Fruit fly (Drosophila melanogaster): Measurements from ENCODE around the gene CG7556.

Gene CG7556

dm6 chrX:19212954-19213353 is 33.3 kb upstream of the CG7556 start, which contains the start of gene Mur18B:
Mur18B (plus strand) TSS chrX:19213254.
- TF ChIP-seq CG7045 (GFP tag; optimal IDR thresholded peaks at IDR 0.05) (no peak), Hr96 (GFP tag; optimal IDR thresholded peaks at IDR 0.05) (no peak), kay (GFP tag; ENCODE audit: borderline replicate concordance) (no peak), CG12768 (GFP tag; optimal IDR thresholded peaks at IDR 0.05) (no peak), Crg-1 (GFP tag; optimal IDR thresholded peaks at IDR 0.05) (no peak), bab1 (GFP tag; optimal IDR thresholded peaks at IDR 0.05) (no peak), CG1620 (GFP tag; optimal IDR thresholded peaks at IDR 0.05) (no peak), toe (GFP tag; optimal IDR thresholded peaks at IDR 0.05) (no peak), CG7101 (tag; optimal IDR thresholded peaks at IDR 0.05) (no peak), ovo (GFP tag; optimal IDR thresholded peaks at IDR 0.05) (no peak), Mnt (GFP tag; optimal IDR thresholded peaks at IDR 0.05) (no peak), Clk (GFP tag; optimal IDR thresholded peaks at IDR 0.05) (no peak)

dm6 chrX:19211982-19212381 is 32.4 kb upstream of the CG7556 start, which contains the start of gene CG14195:
CG14195 (minus strand) TSS chrX:19212082.
- TF ChIP-seq ovo (GFP tag; optimal IDR thresholded peaks at IDR 0.05) (no peak), Crg-1 (GFP tag; optimal IDR thresholded peaks at IDR 0.05) (no peak), toe (GFP tag; optimal IDR thresholded peaks at IDR 0.05) (no peak), cnc (optimal IDR thresholded peaks at IDR 0.05) (no peak), Mnt (GFP tag; optimal IDR thresholded peaks at IDR 0.05) (no peak), CG33017 (tag; optimal IDR thresholded peaks at IDR 0.05) (no peak), Clk (GFP tag; optimal IDR thresholded peaks at IDR 0.05) (no peak)

- TF ChIP-seq CG33017 (tag; optimal IDR thresholded peaks at IDR 0.05) (no peak), cnc (optimal IDR thresholded peaks at IDR 0.05) (no peak), cic (GFP tag; optimal IDR thresholded peaks at IDR 0.05) (no peak), tj (GFP tag; optimal IDR thresholded peaks at IDR 0.05) (peak; percentile 31), CG5204 (GFP tag; optimal IDR thresholded peaks at IDR 0.05) (no peak), CG14711 (tag; optimal IDR thresholded peaks at IDR 0.05) (no peak), ovo (GFP tag; optimal IDR thresholded peaks at IDR 0.05) (peak; percentile 77), kay (GFP tag; ENCODE audit: borderline replicate concordance) (no peak), CG7101 (tag; optimal IDR thresholded peaks at IDR 0.05) (no peak), toe (GFP tag; optimal IDR thresholded peaks at IDR 0.05) (no peak), Crg-1 (GFP tag; optimal IDR thresholded peaks at IDR 0.05) (peak; percentile 5), Hr96 (GFP tag; optimal IDR thresholded peaks at IDR 0.05) (no peak), CG7045 (GFP tag; optimal IDR thresholded peaks at IDR 0.05) (no peak), CG12768 (GFP tag; optimal IDR thresholded peaks at IDR 0.05) (no peak), bab1 (GFP tag; optimal IDR thresholded peaks at IDR 0.05) (peak; percentile 61), pad (GFP tag; optimal IDR thresholded peaks at IDR 0.05) (peak; percentile 18), CG11617 (GFP tag; optimal IDR thresholded peaks at IDR 0.05) (no peak), Clk (GFP tag; optimal IDR thresholded peaks at IDR 0.05) (no peak), Mnt (GFP tag; optimal IDR thresholded peaks at IDR 0.05) (peak; percentile 4), CG1620 (GFP tag; optimal IDR thresholded peaks at IDR 0.05) (peak; percentile 48)
Observed at dm6 chrX:19208014-19208413, 28.4 kb upstream of the CG7556 start, which contains the start of gene Ulp1. Ulp1 (minus strand) TSS chrX:19208187.

dm6 chrX:19201630-19202029 is 22.0 kb upstream of the CG7556 start, which contains the start of gene CG7990:
CG7990 (minus strand) TSS chrX:19201979.
- peak; percentile 53 for TF ChIP-seq ovo (GFP tag; optimal IDR thresholded peaks at IDR 0.05)
- no peak for TF ChIP-seq bab1 (GFP tag; optimal IDR thresholded peaks at IDR 0.05)

dm6 chrX:19193336-19193735 is 13.7 kb upstream of the CG7556 start, which contains the start of the genes CG7914 and CG14194:
CG7914 (minus strand) TSS chrX:19193448.
CG14194 (plus strand) TSS chrX:19193555.
- TF ChIP-seq Crg-1 (GFP tag; optimal IDR thresholded peaks at IDR 0.05) (no peak), ovo (GFP tag; optimal IDR thresholded peaks at IDR 0.05) (no peak), CG5204 (GFP tag; optimal IDR thresholded peaks at IDR 0.05) (no peak), cnc (optimal IDR thresholded peaks at IDR 0.05) (no peak), Mnt (GFP tag; optimal IDR thresholded peaks at IDR 0.05) (no peak), bab1 (GFP tag; optimal IDR thresholded peaks at IDR 0.05) (peak; percentile 17), toe (GFP tag; optimal IDR thresholded peaks at IDR 0.05) (no peak), CG7101 (tag; optimal IDR thresholded peaks at IDR 0.05) (peak; percentile 16), tj (GFP tag; optimal IDR thresholded peaks at IDR 0.05) (peak; percentile 1), CG14711 (tag; optimal IDR thresholded peaks at IDR 0.05) (no peak), cic (GFP tag; optimal IDR thresholded peaks at IDR 0.05) (no peak)

- TF ChIP-seq CG11617 (GFP tag; optimal IDR thresholded peaks at IDR 0.05): no peak
- TF ChIP-seq pad (GFP tag; optimal IDR thresholded peaks at IDR 0.05): no peak
- TF ChIP-seq ovo (GFP tag; optimal IDR thresholded peaks at IDR 0.05): no peak
Observed at dm6 chrX:19191597-19191996, 12.0 kb upstream of the CG7556 start.

- TF ChIP-seq CG1620 (GFP tag; optimal IDR thresholded peaks at IDR 0.05): no peak
- no peak for TF ChIP-seq ovo (GFP tag; optimal IDR thresholded peaks at IDR 0.05)
- TF ChIP-seq bab1 (GFP tag; optimal IDR thresholded peaks at IDR 0.05): no peak
- no peak for TF ChIP-seq Clk (GFP tag; optimal IDR thresholded peaks at IDR 0.05)
- no peak for TF ChIP-seq kay (GFP tag; ENCODE audit: borderline replicate concordance)
- no peak for TF ChIP-seq cic (GFP tag; optimal IDR thresholded peaks at IDR 0.05)
- no peak for TF ChIP-seq cnc (optimal IDR thresholded peaks at IDR 0.05)
- no peak for TF ChIP-seq tj (GFP tag; optimal IDR thresholded peaks at IDR 0.05)
- TF ChIP-seq CG14711 (tag; optimal IDR thresholded peaks at IDR 0.05): no peak
- TF ChIP-seq toe (GFP tag; optimal IDR thresholded peaks at IDR 0.05): no peak
- TF ChIP-seq CG33017 (tag; optimal IDR thresholded peaks at IDR 0.05): no peak
- no peak for TF ChIP-seq CG12768 (GFP tag; optimal IDR thresholded peaks at IDR 0.05)
- no peak for TF ChIP-seq Mnt (GFP tag; optimal IDR thresholded peaks at IDR 0.05)
- TF ChIP-seq CG7101 (tag; optimal IDR thresholded peaks at IDR 0.05): no peak
- TF ChIP-seq CG11617 (GFP tag; optimal IDR thresholded peaks at IDR 0.05): no peak
- no peak for TF ChIP-seq Hr96 (GFP tag; optimal IDR thresholded peaks at IDR 0.05)
- no peak for TF ChIP-seq pad (GFP tag; optimal IDR thresholded peaks at IDR 0.05)
- no peak for TF ChIP-seq Crg-1 (GFP tag; optimal IDR thresholded peaks at IDR 0.05)
- no peak for TF ChIP-seq CG5204 (GFP tag; optimal IDR thresholded peaks at IDR 0.05)
Observed at dm6 chrX:19191050-19191449, 11.4 kb upstream of the CG7556 start.

Data from whole organism, adult.